Fruit fly (Drosophila melanogaster): ENCODE results near the gene CG32536.
A peak's percentile ranks its signal among the peaks of the same experiment; 100 is the strongest.

CG32536 gene

dm6 chrX:19323835-19324133 is 47.1 kb upstream of the CG32536 start (continued):
- TF ChIP-seq Side (GFP tag; optimal IDR thresholded peaks at IDR 0.05) (peak; percentile 46), CG15011 (GFP tag; optimal IDR thresholded peaks at IDR 0.05) (peak; percentile 55), ssp (GFP tag; IDR thresholded peaks at IDR 0.05) (peak; percentile 66), dysf (GFP tag; IDR thresholded peaks at IDR 0.05) (peak; percentile 89), slbo (GFP tag; IDR thresholded peaks at IDR 0.05) (peak; percentile 95), CG12071 (GFP tag; optimal IDR thresholded peaks at IDR 0.05) (peak; percentile 69), Tbp (GFP tag; optimal IDR thresholded peaks at IDR 0.05) (no peak), salm (tag; optimal IDR thresholded peaks at IDR 0.05) (peak; percentile 54), CrebB (tag; optimal IDR thresholded peaks at IDR 0.05) (peak; percentile 88), az2 (GFP tag; optimal IDR thresholded peaks at IDR 0.05) (peak; percentile 66), CG3726 (GFP tag; IDR thresholded peaks at IDR 0.05) (no peak), CG14014 (GFP tag; IDR thresholded peaks at IDR 0.05) (peak; percentile 70), pfk (GFP tag; optimal IDR thresholded peaks at IDR 0.05) (no peak), tio (GFP tag; optimal IDR thresholded peaks at IDR 0.05) (peak; percentile 49), CG14667 (GFP tag; IDR thresholded peaks at IDR 0.05) (peak; percentile 61), lmd (GFP tag; IDR thresholded peaks at IDR 0.05) (peak; percentile 87), Ets97D (GFP tag; optimal IDR thresholded peaks at IDR 0.05) (peak; percentile 26), Fer1 (GFP tag; optimal IDR thresholded peaks at IDR 0.05) (peak; percentile 91), cas (GFP tag; IDR thresholded peaks at IDR 0.05) (peak; percentile 68), CG15269 (tag; optimal IDR thresholded peaks at IDR 0.05) (peak; percentile 81), ems (GFP tag; optimal IDR thresholded peaks at IDR 0.05) (peak; percentile 76), NC2β (GFP tag; optimal IDR thresholded peaks at IDR 0.05) (peak; percentile 32), so (GFP tag; IDR thresholded peaks at IDR 0.05) (peak; percentile 85), chm (GFP tag; IDR thresholded peaks at IDR 0.05) (0 out of 2 replicates have a peak, but pooled peaks have one; percentile 30), Hr51 (GFP tag; optimal IDR thresholded peaks at IDR 0.05) (peak; percentile 76 to 83), Ets65A (GFP tag) (peak; percentile 57), CG10321 (GFP tag; IDR thresholded peaks at IDR 0.05) (0 out of 2 replicates have a peak, but pooled peaks have one; percentile 24), ci (GFP tag; IDR thresholded peaks at IDR 0.05) (peak; percentile 89), wdn (GFP tag; IDR thresholded peaks at IDR 0.05) (peak; percentile 92), tll (GFP tag; optimal IDR thresholded peaks at IDR 0.05) (no peak), HmgD (GFP tag; optimal IDR thresholded peaks at IDR 0.05) (no peak), CG4282 (GFP tag; optimal IDR thresholded peaks at IDR 0.05) (no peak), CG14050 (GFP tag; IDR thresholded peaks at IDR 0.05) (peak; percentile 54), C15 (GFP tag; IDR thresholded peaks at IDR 0.05) (0 out of 3 replicates have a peak, but pooled peaks have one; percentile 58)

dm6 chrX:19322945-19323834 is 46.5 kb upstream of the CG32536 start:
- TF ChIP-seq CG43689 (GFP tag; IDR thresholded peaks at IDR 0.05) (no peak), sim (GFP tag; IDR thresholded peaks at IDR 0.05) (no peak), CG8765 (GFP tag; IDR thresholded peaks at IDR 0.05) (peak; percentile 75), Trl (optimal IDR thresholded peaks at IDR 0.05) (peak; percentile 70 to 71), Trl (GFP tag; optimal IDR thresholded peaks at IDR 0.05) (no peak), sens (GFP tag) (peak; percentile 33), CG16815 (GFP tag; optimal IDR thresholded peaks at IDR 0.05) (peak; percentile 34), Dll (GFP tag; IDR thresholded peaks at IDR 0.05; ENCODE audit: partially characterized antibody) (no peak), CG32532 (GFP tag; IDR thresholded peaks at IDR 0.05) (no peak), zf30C (GFP tag; optimal IDR thresholded peaks at IDR 0.05) (peak; percentile 85), bab2 (GFP tag; optimal IDR thresholded peaks at IDR 0.05) (no peak), ci (GFP tag; IDR thresholded peaks at IDR 0.05) (no peak; the same call in 2 of the 3 replicates), CG10267 (tag; optimal IDR thresholded peaks at IDR 0.05) (peak; percentile 9), cg (GFP tag; optimal IDR thresholded peaks at IDR 0.05) (no peak), Gsc (GFP tag; IDR thresholded peaks at IDR 0.05) (peak; percentile 12; the same call in 1 of the 2 replicates), Bgb (GFP tag; IDR thresholded peaks at IDR 0.05; ENCODE audit: partially characterized antibody) (0 out of 2 replicates have a peak, but pooled peaks have one; percentile 19), Asciz (GFP tag; optimal IDR thresholded peaks at IDR 0.05) (no peak), CG1603 (tag; optimal IDR thresholded peaks at IDR 0.05) (peak; percentile 24), CG1529 (GFP tag; optimal IDR thresholded peaks at IDR 0.05) (no peak), Ets65A (GFP tag) (peak; percentile 92)

All from whole organism, embryonic.